Fruit fly (Drosophila melanogaster) whole organism, embryonic: ENCODE data around the gene ETHR.

ENCODE experiments used
- ATbp ChIP-seq: fragments of 200-800 bp; sonication (Bioruptor generic); optimal IDR thresholded peaks from 2 replicates; lab custom pipeline; 2017; ENCODE audit warnings: missing biosample characterization, mild to moderate bottlenecking, missing genetic modification characterization, missing genetic modification reagents
- B-H2 ChIP-seq: fragments of 200-800 bp; sonication (Bioruptor generic); optimal IDR thresholded peaks from 2 replicates; lab custom pipeline; 2018; ENCODE audit warnings: missing biosample characterization, mild to moderate bottlenecking, missing genetic modification characterization
- CG10543 ChIP-seq: fragments of 200-800 bp; sonication (Bioruptor generic); optimal IDR thresholded peaks from 3 replicates; lab custom pipeline; 2017; ENCODE audit warnings: missing biosample characterization, mild to moderate bottlenecking, missing genetic modification characterization, moderate library complexity
- CG11723 ChIP-seq: fragments of 200-800 bp; sonication (Bioruptor generic); optimal IDR thresholded peaks from 2 replicates; lab custom pipeline; 2017; ENCODE audit warnings: missing biosample characterization, mild to moderate bottlenecking, missing genetic modification characterization
- CG13775 ChIP-seq: fragments of 200-800 bp; sonication (Bioruptor generic); optimal IDR thresholded peaks from 3 replicates; lab custom pipeline; 2017; ENCODE audit warnings: missing biosample characterization, mild to moderate bottlenecking, missing genetic modification characterization
- CG31441 ChIP-seq: fragments of 200-800 bp; sonication (Bioruptor generic); IDR thresholded peaks from 2 replicates; pipeline ENCODE4 v1.3.6; 2022; ENCODE audit warnings: missing biosample characterization, missing genetic modification characterization
- CG4282 ChIP-seq: fragments of 200-800 bp; sonication (Bioruptor generic); optimal IDR thresholded peaks from 2 replicates; lab custom pipeline; 2016; ENCODE audit warnings: missing biosample characterization, missing genetic modification characterization
- CG8388 ChIP-seq: fragments of 200-800 bp; sonication (Bioruptor generic); optimal IDR thresholded peaks from 2 replicates; lab custom pipeline; 2019; ENCODE audit warnings: missing biosample characterization, mild to moderate bottlenecking, missing genetic modification characterization, moderate library complexity
- CG9609 ChIP-seq: fragments of 200-800 bp; sonication (Bioruptor generic); optimal IDR thresholded peaks from 3 replicates; lab custom pipeline; 2016; ENCODE audit warnings: missing biosample characterization, missing genetic modification characterization
- CHES-1-like ChIP-seq: fragments of 200-800 bp; sonication (Bioruptor generic); optimal IDR thresholded peaks from 2 replicates; lab custom pipeline; 2016; ENCODE audit warnings: missing biosample characterization, missing genetic modification characterization
- CkIIα-i1 ChIP-seq: fragments of 200-800 bp; sonication (Bioruptor generic); IDR thresholded peaks from 2 replicates; pipeline ENCODE4 v1.3.6; 2022; ENCODE audit warnings: missing biosample characterization, missing genetic modification characterization
- Dip3 ChIP-seq: fragments of 200-800 bp; sonication (Bioruptor generic); optimal IDR thresholded peaks from 3 replicates; lab custom pipeline; 2016; ENCODE audit warnings: missing biosample characterization, missing genetic modification characterization
- Doc2 ChIP-seq: fragments of 200-800 bp; sonication (Bioruptor generic); IDR thresholded peaks from 2 replicates; pipeline ENCODE4 v1.3.6; 2022; ENCODE audit warnings: missing biosample characterization, missing genetic modification characterization
- GATAe ChIP-seq: fragments of 200-800 bp; sonication (Bioruptor generic); conservative IDR thresholded peaks from 2 replicates; pipeline ENCODE4 v1.3.6; 2022; ENCODE audit warnings: missing biosample characterization, missing genetic modification characterization
- H2.0 ChIP-seq: fragments of 200-800 bp; sonication (Bioruptor generic); IDR thresholded peaks from 2 replicates; pipeline ENCODE4 v1.3.6; 2022; ENCODE audit warnings: missing biosample characterization, missing genetic modification characterization
- HLH3B ChIP-seq: fragments of 200-800 bp; sonication (Bioruptor generic); IDR thresholded peaks from 2 replicates; pipeline ENCODE4 v1.3.6; 2022; ENCODE audit warnings: missing biosample characterization, missing genetic modification characterization
- Mrtf ChIP-seq: fragments of 200-800 bp; sonication (Bioruptor generic); IDR thresholded peaks from 3 replicates; pipeline ENCODE4 v1.3.6; 2022; ENCODE audit warnings: missing biosample characterization, missing genetic modification characterization
- NK7.1 ChIP-seq: fragments of 200-800 bp; sonication (Bioruptor generic); optimal IDR thresholded peaks from 3 replicates; lab custom pipeline; 2016; ENCODE audit warnings: missing biosample characterization, missing genetic modification characterization
- Neu2 ChIP-seq: fragments of 200-800 bp; sonication (Bioruptor generic); optimal IDR thresholded peaks from 3 replicates; lab custom pipeline; 2016; ENCODE audit warnings: missing biosample characterization, missing genetic modification characterization, borderline replicate concordance
- Nf-YA ChIP-seq: fragments of 200-800 bp; sonication (Bioruptor generic); IDR thresholded peaks from 2 replicates; pipeline ENCODE4 v1.3.6; 2022; ENCODE audit warnings: missing biosample characterization, missing genetic modification characterization
- NfI ChIP-seq: fragments of 200-800 bp; sonication (Bioruptor generic); optimal IDR thresholded peaks from 3 replicates; lab custom pipeline; 2018; ENCODE audit warnings: missing biosample characterization, mild to moderate bottlenecking, missing genetic modification characterization, moderate library complexity
- Vsx1 ChIP-seq: fragments of 200-800 bp; sonication (Bioruptor generic); optimal IDR thresholded peaks from 2 replicates; lab custom pipeline; 2017; ENCODE audit warnings: missing biosample characterization, mild to moderate bottlenecking, missing genetic modification characterization, missing genetic modification reagents
- dan ChIP-seq: fragments of 200-800 bp; sonication (Bioruptor generic); IDR thresholded peaks from 2 replicates; pipeline ENCODE4 v1.3.6; 2022; ENCODE audit warnings: missing biosample characterization, missing genetic modification characterization
- gsb ChIP-seq: fragments of 200-800 bp; sonication (Bioruptor generic); IDR thresholded peaks from 2 replicates; pipeline ENCODE4 v1.3.6; 2022; ENCODE audit warnings: missing biosample characterization, missing genetic modification characterization
- gsb-n ChIP-seq: fragments of 200-800 bp; sonication (Bioruptor generic); optimal IDR thresholded peaks from 3 replicates; lab custom pipeline; 2018; ENCODE audit warnings: missing biosample characterization, mild to moderate bottlenecking, missing genetic modification characterization
- kay ChIP-seq: fragments of 200-800 bp; sonication (Bioruptor generic); optimal IDR thresholded peaks from 2 replicates; lab custom pipeline; 2016; ENCODE audit warnings: missing biosample characterization, missing genetic modification characterization
- nerfin-1 ChIP-seq: fragments of 200-800 bp; sonication (Bioruptor generic); optimal IDR thresholded peaks from 3 replicates; lab custom pipeline; 2019; ENCODE audit warnings: missing biosample characterization, mild to moderate bottlenecking, missing genetic modification characterization, moderate library complexity
- nom ChIP-seq: fragments of 200-800 bp; sonication (Bioruptor generic); optimal IDR thresholded peaks from 2 replicates; lab custom pipeline; 2017; ENCODE audit warnings: missing biosample characterization, missing genetic modification characterization, mild to moderate bottlenecking, moderate library complexity, missing genetic modification reagents

ETHR gene

dm6 chr3R:21297387-21297956, 50.7 kb downstream of the ETHR start (continued):
- TF ChIP-seq Doc2 (GFP tag; lab: Robert Waterston, UW), result no peak
- no peak for TF ChIP-seq CG9609
- no peak for TF ChIP-seq CkIIα-i1
- TF ChIP-seq Neu2, result peak; percentile 42
- peak; percentile 54 for TF ChIP-seq CG4282 (GFP tag; lab: Kevin White, UChicago)
- TF ChIP-seq CHES-1-like (GFP tag; lab: Kevin White, UChicago), result peak; percentile 76
- TF ChIP-seq B-H2 (GFP tag; lab: Kevin White, UChicago), result peak; percentile 89
- TF ChIP-seq Vsx1 (GFP tag; lab: Kevin White, UChicago), result peak; percentile 86
- peak; percentile 60 for TF ChIP-seq CG8388
- no peak for TF ChIP-seq HLH3B (GFP tag; lab: Robert Waterston, UW)
- no peak for TF ChIP-seq Nf-YA (GFP tag; lab: Robert Waterston, UW)
- no peak for TF ChIP-seq H2.0
- TF ChIP-seq gsb, result no peak
- TF ChIP-seq NfI (GFP tag; lab: Kevin White, UChicago), result peak; percentile 67
- peak; percentile 28 for TF ChIP-seq kay (GFP tag; lab: Kevin White, UChicago)
- TF ChIP-seq CG10543, result peak; percentile 96
- TF ChIP-seq nerfin-1 (tag; lab: Kevin White, UChicago), result peak; percentile 67
- no peak for TF ChIP-seq dan (GFP tag; lab: Robert Waterston, UW)
- TF ChIP-seq CG13775 (GFP tag; lab: Kevin White, UChicago), result peak; percentile 40
- no peak for TF ChIP-seq CG31441 (GFP tag; lab: Robert Waterston, UW)
- peak; percentile 54 for TF ChIP-seq nom (GFP tag; lab: Kevin White, UChicago)
- TF ChIP-seq ATbp (GFP tag; lab: Kevin White, UChicago), result peak; percentile 95
- no peak for TF ChIP-seq GATAe (GFP tag; lab: Robert Waterston, UW)
- peak; percentile 83 for TF ChIP-seq gsb-n (tag; lab: Kevin White, UChicago)
- TF ChIP-seq Dip3 (GFP tag; lab: Kevin White, UChicago), result no peak
- TF ChIP-seq CG11723, result peak; percentile 57
- TF ChIP-seq NK7.1 (GFP tag; lab: Kevin White, UChicago), result peak; percentile 78
- TF ChIP-seq Mrtf (GFP tag; lab: Robert Waterston, UW), result no peak
